Worm (Caenorhabditis elegans) whole organism, L4/young adult: ENCODE data around the gene C16D9.6.

ENCODE experiments used
- W03F9.2 ChIP-seq: fragments of 150-350 bp; optimal IDR thresholded peaks from 2 replicates; lab custom pipeline; 2014; ENCODE audit warnings: missing biosample characterization, missing genetic modification characterization
- him-1 ChIP-seq: sonication (generic microtip); optimal IDR thresholded peaks from 2 replicates; lab custom pipeline; 2016; ENCODE audit warnings: missing genotype, missing genetic modification reagents, missing genetic modification characterization, missing compliant biosample characterization

DNA sequence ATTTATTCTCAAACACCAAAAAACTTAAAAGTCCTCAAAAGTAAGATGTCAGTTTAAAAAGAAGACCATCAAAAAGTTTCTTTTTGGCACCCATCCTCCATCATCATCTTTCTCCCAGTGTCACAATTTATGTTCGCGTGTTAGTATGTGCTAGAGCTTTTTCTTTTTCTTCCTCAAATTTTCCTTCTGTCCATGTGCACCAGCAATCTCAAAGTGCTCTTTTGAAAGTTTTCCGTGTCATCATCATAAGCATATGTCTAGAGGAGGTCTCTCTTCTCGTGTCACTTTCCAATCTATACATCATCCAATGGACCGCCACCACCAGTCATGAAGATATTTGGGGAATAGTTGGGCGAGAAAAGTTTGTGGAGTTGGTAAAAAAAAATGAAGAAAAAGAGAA, 967 bp upstream of the C16D9.6 start:
- TF ChIP-seq W03F9.2 (no peak), him-1 (no peak)
